Worm (Caenorhabditis elegans) whole organism, L4 larva: ENCODE data around the gene srt-29.

Experiments used
- Y105C5A.15 ChIP-seq: fragments of 200-800 bp; sonication (Bioruptor generic); IDR thresholded peaks from 2 replicates; pipeline ENCODE4 v1.3.6; 2022; ENCODE audit warnings: missing genetic modification characterization, missing compliant biosample characterization
- Y48G9A.11 ChIP-seq: fragments of 200-800 bp; sonication (Bioruptor generic); IDR thresholded peaks from 2 replicates; pipeline ENCODE4 v1.3.6; 2022; ENCODE audit warnings: missing genetic modification reagents, missing genetic modification characterization, missing compliant biosample characterization
- Y5F2A.4 ChIP-seq: fragments of 200-800 bp; sonication (Bioruptor generic); optimal IDR thresholded peaks from 2 replicates; lab custom pipeline; 2018; ENCODE audit warnings: mild to moderate bottlenecking, missing genetic modification characterization, missing compliant biosample characterization
- ZK546.5 ChIP-seq, 2 experiments: sonication (generic microtip); optimal IDR thresholded peaks; 2 replicates each; lab custom pipeline; 2017; ENCODE audit warnings: missing biosample characterization in 2 of 2, missing genetic modification characterization in 2 of 2
- aha-1 ChIP-seq: fragments of 150-350 bp; peaks from one replicate; lab custom pipeline; 2014; ENCODE audit warnings: missing biosample characterization, missing genetic modification characterization
- ama-1 ChIP-seq: fragments of 150-350 bp; optimal IDR thresholded peaks from 2 replicates; lab custom pipeline; 2014; ENCODE audit warnings: inconsistent platforms, mixed read lengths
- ceh-32 ChIP-seq: sonication (generic microtip); optimal IDR thresholded peaks from 2 replicates; lab custom pipeline; 2016; ENCODE audit warnings: mild to moderate bottlenecking, missing genetic modification characterization, missing compliant biosample characterization; ENCODE audit not compliant: poor library complexity
- ceh-62 ChIP-seq: sonication (generic microtip); optimal IDR thresholded peaks from 2 replicates; lab custom pipeline; 2017; ENCODE audit warnings: missing biosample characterization, missing genetic modification characterization
- ces-1 ChIP-seq: fragments of 150-350 bp; sonication (generic microtip); optimal IDR thresholded peaks from 4 replicates; lab custom pipeline; 2014; ENCODE audit warnings: missing biosample characterization, missing genetic modification reagents, missing genetic modification characterization
- daf-12 ChIP-seq: fragments of 150-350 bp; optimal IDR thresholded peaks from 2 replicates; lab custom pipeline; 2014; ENCODE audit warnings: missing biosample characterization, missing genetic modification reagents, missing genetic modification characterization
- daf-16 ChIP-seq, 3 experiments: sonication (generic microtip); optimal IDR thresholded peaks; 2 replicates each; lab custom pipeline; 2016 to 2017; ENCODE audit warnings: missing genetic modification characterization in 3 of 3, missing genetic modification reagents in 3 of 3, mild to moderate bottlenecking in 2 of 3, missing compliant biosample characterization in 2 of 3, missing biosample characterization in 1 of 3, moderate library complexity in 1 of 3
- daf-19 ChIP-seq: fragments of 200-800 bp; sonication (Bioruptor generic); conservative IDR thresholded peaks from 2 replicates; pipeline ENCODE4 v1.3.6; 2022; ENCODE audit warnings: missing genetic modification characterization, missing compliant biosample characterization
- dmd-8 ChIP-seq: fragments of 200-800 bp; sonication (Bioruptor generic); IDR thresholded peaks from 2 replicates; pipeline ENCODE4 v1.3.6; 2022; ENCODE audit warnings: missing genetic modification characterization, missing compliant biosample characterization
- dmd-9 ChIP-seq: fragments of 200-800 bp; sonication (Bioruptor generic); IDR thresholded peaks from 2 replicates; pipeline ENCODE4 v1.3.6; 2022; ENCODE audit warnings: missing genetic modification reagents, missing genetic modification characterization, missing compliant biosample characterization
- dpl-1 ChIP-seq: fragments of 150-350 bp; optimal IDR thresholded peaks from 2 replicates; lab custom pipeline; 2014; ENCODE audit warnings: missing biosample characterization, missing genetic modification reagents, missing genetic modification characterization
- egl-27 ChIP-seq: sonication (generic microtip); optimal IDR thresholded peaks from 3 replicates; lab custom pipeline; 2017; ENCODE audit warnings: missing biosample characterization, missing genetic modification reagents, missing genetic modification characterization
- egl-43 ChIP-seq: fragments of 200-800 bp; sonication (Bioruptor generic); IDR thresholded peaks from 2 replicates; pipeline ENCODE4 v1.3.6; 2022; ENCODE audit warnings: missing genetic modification reagents, missing genetic modification characterization, missing compliant biosample characterization
- hif-1 ChIP-seq, 2 experiments: sonication (generic microtip); optimal IDR thresholded peaks; 2 replicates each; lab custom pipeline; 2016 to 2017; ENCODE audit warnings: missing compliant biosample characterization in 2 of 2, missing genetic modification characterization in 2 of 2, missing genetic modification reagents in 2 of 2, missing genotype in 2 of 2, mild to moderate bottlenecking in 1 of 2
- hmg-1.1 ChIP-seq: fragments of 200-800 bp; sonication (Bioruptor generic); IDR thresholded peaks from 2 replicates; pipeline ENCODE4 v1.3.6; 2022; ENCODE audit warnings: missing genetic modification reagents, missing genetic modification characterization, missing compliant biosample characterization
- jun-1 ChIP-seq: fragments of 150-350 bp; optimal IDR thresholded peaks from 2 replicates; lab custom pipeline; 2014; ENCODE audit warnings: missing biosample characterization, missing genetic modification reagents, missing genetic modification characterization
- lim-7 ChIP-seq: fragments of 200-800 bp; sonication (Bioruptor generic); IDR thresholded peaks from 2 replicates; pipeline ENCODE4 v1.3.6; 2022; ENCODE audit warnings: missing genetic modification characterization, missing compliant biosample characterization
- lin-1 ChIP-seq: fragments of 200-800 bp; sonication (Bioruptor generic); IDR thresholded peaks from 2 replicates; pipeline ENCODE4 v1.3.6; 2022; ENCODE audit warnings: missing genetic modification reagents, missing genetic modification characterization, missing compliant biosample characterization
- lin-13 ChIP-seq: fragments of 150-350 bp; optimal IDR thresholded peaks from 2 replicates; lab custom pipeline; 2014; ENCODE audit warnings: missing biosample characterization, missing genetic modification reagents, missing genetic modification characterization
- lin-15B ChIP-seq: fragments of 150-350 bp; sonication (generic microtip); optimal IDR thresholded peaks from 3 replicates; lab custom pipeline; 2014; ENCODE audit warnings: missing biosample characterization, missing genetic modification characterization
- lin-29 ChIP-seq: fragments of 200-800 bp; sonication (Bioruptor generic); IDR thresholded peaks from 2 replicates; pipeline ENCODE4 v1.3.6; 2022; ENCODE audit warnings: missing genetic modification reagents, missing genetic modification characterization, missing compliant biosample characterization
- lin-39 ChIP-seq: fragments of 150-350 bp; optimal IDR thresholded peaks from 2 replicates; lab custom pipeline; 2014; ENCODE audit warnings: missing biosample characterization, missing genetic modification reagents, missing genetic modification characterization
- lir-3 ChIP-seq: sonication (generic microtip); optimal IDR thresholded peaks from 2 replicates; lab custom pipeline; 2016; ENCODE audit warnings: mild to moderate bottlenecking, missing genetic modification characterization, missing compliant biosample characterization
- madf-5 ChIP-seq, 2 experiments: fragments of 200-800 bp; sonication (Bioruptor generic); IDR thresholded peaks; 2 replicates each; pipeline ENCODE4 v1.3.6; 2022; ENCODE audit warnings: missing compliant biosample characterization in 2 of 2, missing genetic modification characterization in 2 of 2
- madf-9 ChIP-seq: fragments of 200-800 bp; sonication (Bioruptor generic); conservative IDR thresholded peaks from 2 replicates; pipeline ENCODE4 v1.3.6; 2022; ENCODE audit warnings: missing genetic modification reagents, missing genetic modification characterization, missing compliant biosample characterization
- mdl-1 ChIP-seq, 2 experiments: fragments of 150-350 bp in 1 of 2; sonication (generic microtip) in 1 of 2; optimal IDR thresholded peaks; 2 replicates each; lab custom pipeline; 2014 to 2017; ENCODE audit warnings: missing biosample characterization in 2 of 2, missing genetic modification characterization in 2 of 2
- mes-2 ChIP-seq: sonication (generic microtip); optimal IDR thresholded peaks from 2 replicates; lab custom pipeline; 2016; ENCODE audit warnings: missing genotype, mild to moderate bottlenecking, missing genetic modification characterization, missing compliant biosample characterization; ENCODE audit not compliant: poor library complexity, severe bottlenecking
- mxl-2 ChIP-seq: fragments of 200-800 bp; sonication (Bioruptor generic); conservative IDR thresholded peaks from 2 replicates; pipeline ENCODE4 v1.3.6; 2022; ENCODE audit warnings: missing genetic modification reagents, missing genetic modification characterization, missing compliant biosample characterization
- mxl-3 ChIP-seq: fragments of 200-800 bp; sonication (Bioruptor generic); optimal IDR thresholded peaks from 2 replicates; lab custom pipeline; 2018; ENCODE audit warnings: mild to moderate bottlenecking, missing genetic modification characterization, missing compliant biosample characterization
- nhr-10 ChIP-seq: fragments of 150-350 bp; optimal IDR thresholded peaks from 2 replicates; lab custom pipeline; 2014; ENCODE audit warnings: missing biosample characterization, missing genetic modification characterization
- nhr-111 ChIP-seq: fragments of 200-800 bp; sonication (Bioruptor generic); optimal IDR thresholded peaks from 2 replicates; lab custom pipeline; 2018; ENCODE audit warnings: mild to moderate bottlenecking, missing genetic modification characterization, missing compliant biosample characterization
- nhr-237 ChIP-seq: sonication (generic microtip); optimal IDR thresholded peaks from 2 replicates; lab custom pipeline; 2017; ENCODE audit warnings: missing biosample characterization, missing genetic modification characterization
- nhr-25 ChIP-seq: sonication (generic microtip); optimal IDR thresholded peaks from 2 replicates; lab custom pipeline; 2017; ENCODE audit warnings: missing genetic modification characterization, mild to moderate bottlenecking, missing compliant biosample characterization, antibody characterized with exemption, moderate library complexity, borderline replicate concordance; ENCODE audit not compliant: insufficient read depth
- nhr-28 ChIP-seq: fragments of 150-350 bp; optimal IDR thresholded peaks from 2 replicates; lab custom pipeline; 2014; ENCODE audit warnings: missing biosample characterization, missing genetic modification characterization
- nhr-48 ChIP-seq: sonication (generic microtip); optimal IDR thresholded peaks from 2 replicates; lab custom pipeline; 2016; ENCODE audit warnings: mild to moderate bottlenecking, missing genetic modification characterization, missing compliant biosample characterization
- pha-4 ChIP-seq, 2 experiments: fragments of 150-350 bp in 1 of 2; fragments of 200-800 bp in 1 of 2; sonication (Bioruptor generic) in 1 of 2; IDR thresholded peaks in 1 of 2; optimal IDR thresholded peaks in 1 of 2; 2 replicates each; pipeline versions ENCODE4 v1.3.6 to Lab custom; 2014 to 2022; ENCODE audit warnings: missing genetic modification characterization in 2 of 2, missing genetic modification reagents in 2 of 2, missing biosample characterization in 1 of 2, missing compliant biosample characterization in 1 of 2
- snpc-1.2 ChIP-seq: fragments of 200-800 bp; sonication (Bioruptor generic); IDR thresholded peaks from 2 replicates; pipeline ENCODE4 v1.3.6; 2022; ENCODE audit warnings: missing genetic modification reagents, missing genetic modification characterization, missing compliant biosample characterization
- tag-97 ChIP-seq: fragments of 200-800 bp; sonication (Bioruptor generic); IDR thresholded peaks from 2 replicates; pipeline ENCODE4 v1.3.6; 2022; ENCODE audit warnings: missing genetic modification characterization, missing compliant biosample characterization
- tra-1 ChIP-seq: fragments of 200-800 bp; sonication (Bioruptor generic); IDR thresholded peaks from 2 replicates; pipeline ENCODE4 v1.3.6; 2022; ENCODE audit warnings: missing genetic modification reagents, missing genetic modification characterization, missing compliant biosample characterization
- unc-130 ChIP-seq: sonication (generic microtip); optimal IDR thresholded peaks from 2 replicates; lab custom pipeline; 2016; ENCODE audit warnings: missing genetic modification reagents, missing genetic modification characterization, missing compliant biosample characterization
- unc-39 ChIP-seq: sonication (generic microtip); optimal IDR thresholded peaks from 2 replicates; lab custom pipeline; 2017; ENCODE audit warnings: missing biosample characterization, missing genetic modification characterization
- vab-7 ChIP-seq: fragments of 200-800 bp; sonication (Bioruptor generic); IDR thresholded peaks from 2 replicates; pipeline ENCODE4 v1.3.6; 2022; ENCODE audit warnings: missing genetic modification reagents, missing genetic modification characterization, missing compliant biosample characterization
- zfp-3 ChIP-seq: fragments of 200-800 bp; sonication (Bioruptor generic); conservative IDR thresholded peaks from 2 replicates; pipeline ENCODE4 v1.3.6; 2022; ENCODE audit warnings: missing genetic modification reagents, missing genetic modification characterization, missing compliant biosample characterization
- zip-11 ChIP-seq: fragments of 200-800 bp; sonication (Bioruptor generic); IDR thresholded peaks from 2 replicates; pipeline ENCODE4 v1.3.6; 2022; ENCODE audit warnings: missing genetic modification characterization, missing compliant biosample characterization
- zip-2 ChIP-seq: fragments of 150-350 bp; optimal IDR thresholded peaks from 2 replicates; lab custom pipeline; 2014; ENCODE audit warnings: missing biosample characterization, missing genetic modification characterization
- ztf-11 ChIP-seq: fragments of 150-350 bp; optimal IDR thresholded peaks from 2 replicates; lab custom pipeline; 2014; ENCODE audit warnings: missing biosample characterization, missing genetic modification characterization

Gene srt-29

ce11 chrV:2673807-2674206, 45.1 kb downstream of the srt-29 start (continued):
- TF ChIP-seq lim-7 (GFP tag; lab: Robert Waterston, UW) (peak; percentile 83), ces-1 (GFP tag; lab: Kevin White, UChicago) (no peak), pha-4 (GFP tag; IDR thresholded peaks at IDR 0.05; lab: Robert Waterston, UW) (peak; percentile 73), pha-4 (tag; optimal IDR thresholded peaks at IDR 0.05; lab: Kevin White, UChicago) (no peak), zip-2 (tag; lab: Kevin White, UChicago) (no peak), mdl-1 (tag; optimal IDR thresholded peaks at IDR 0.05; lab: Kevin White, UChicago) (no peak), egl-27 (no peak), lin-39 (tag; lab: Kevin White, UChicago) (no peak), mxl-2 (GFP tag; lab: Robert Waterston, UW) (no peak), nhr-10 (no peak), hif-1 (tag; optimal IDR thresholded peaks at IDR 0.05; lab: Kevin White, UChicago) (no peak), nhr-28 (tag; lab: Kevin White, UChicago) (peak; percentile 51), ama-1 (lab: Kevin White, UChicago) (no peak), dpl-1 (no peak), unc-39 (tag; lab: Kevin White, UChicago) (no peak), lin-1 (GFP tag; lab: Robert Waterston, UW) (peak; percentile 58; the same call in 1 of the 2 replicates), Y48G9A.11 (GFP tag; lab: Robert Waterston, UW) (peak; percentile 59; the same call in 1 of the 2 replicates), ztf-11 (tag; lab: Kevin White, UChicago) (no peak), mes-2 (peak; percentile 61), tag-97 (GFP tag; lab: Robert Waterston, UW) (no peak), lir-3 (tag; lab: Kevin White, UChicago) (no peak), zip-11 (no peak), jun-1 (no peak), vab-7 (peak; percentile 65), hmg-1.1 (peak; percentile 55), lin-29 (GFP tag; lab: Robert Waterston, UW) (no peak), tra-1 (GFP tag; lab: Robert Waterston, UW) (no peak), mxl-3 (GFP tag; lab: Kevin White, UChicago) (peak; percentile 9), zfp-3 (GFP tag; lab: Robert Waterston, UW) (no peak), ZK546.5 (tag; optimal IDR thresholded peaks at IDR 0.05; lab: Kevin White, UChicago) (no peak), madf-9 (GFP tag; lab: Robert Waterston, UW) (peak; percentile 44; the same call in 1 of the 2 replicates), daf-16 (GFP tag; optimal IDR thresholded peaks at IDR 0.05; lab: Kevin White, UChicago) (peak in 1 of 2 experiments; percentile 20), daf-16 (tag; optimal IDR thresholded peaks at IDR 0.05; lab: Kevin White, UChicago) (peak; percentile 85), ceh-62 (tag; lab: Kevin White, UChicago) (no peak), lin-13 (GFP tag; lab: Kevin White, UChicago) (peak; percentile 49), Y105C5A.15 (GFP tag; lab: Robert Waterston, UW) (0 out of 2 replicates have a peak, but pooled peaks have one; percentile 26), aha-1 (tag; lab: Kevin White, UChicago) (no peak), nhr-111 (GFP tag; lab: Kevin White, UChicago) (no peak), nhr-237 (tag; lab: Kevin White, UChicago) (no peak), lin-15B (tag; lab: Kevin White, UChicago) (no peak), egl-43 (GFP tag; lab: Robert Waterston, UW) (peak; percentile 85), dmd-8 (GFP tag; lab: Robert Waterston, UW) (peak; percentile 75), madf-5 (GFP tag; IDR thresholded peaks at IDR 0.05; lab: Robert Waterston, UW) (peak in 1 of 2 experiments; percentile 79; a peak in 1 of 4 replicates), Y5F2A.4 (GFP tag; lab: Kevin White, UChicago) (no peak), daf-19 (GFP tag; lab: Robert Waterston, UW) (no peak), unc-130 (GFP tag; lab: Kevin White, UChicago) (peak; percentile 34), daf-12 (tag; lab: Kevin White, UChicago) (no peak), snpc-1.2 (peak; percentile 55; the same call in 1 of the 2 replicates), nhr-48 (tag; lab: Kevin White, UChicago) (no peak), ceh-32 (tag; lab: Kevin White, UChicago) (no peak), dmd-9 (GFP tag; lab: Robert Waterston, UW) (no peak), nhr-25 (no peak)
